Worm (Caenorhabditis elegans) whole organism, L2 larva: Measurements from ENCODE around the gene oig-2.

ENCODE experiments used
- ZK546.5 ChIP-seq: sonication (generic microtip); optimal IDR thresholded peaks from 2 replicates; lab custom pipeline; 2017; ENCODE audit warnings: missing biosample characterization, missing genetic modification characterization
- ama-1 ChIP-seq: fragments of 150-350 bp; optimal IDR thresholded peaks from 2 replicates; lab custom pipeline; 2018; ENCODE audit warnings: inconsistent platforms
- lin-13 ChIP-seq: fragments of 150-350 bp; optimal IDR thresholded peaks from 2 replicates; lab custom pipeline; 2014; ENCODE audit warnings: missing biosample characterization, missing genetic modification reagents, missing genetic modification characterization
- skn-1 ChIP-seq: sonication (generic microtip); optimal IDR thresholded peaks from 2 replicates; lab custom pipeline; 2017; ENCODE audit warnings: missing biosample characterization, missing genetic modification characterization
- unc-39 ChIP-seq: fragments of 150-350 bp; optimal IDR thresholded peaks from 2 replicates; lab custom pipeline; 2014; ENCODE audit warnings: missing biosample characterization, missing genetic modification characterization

DNA sequence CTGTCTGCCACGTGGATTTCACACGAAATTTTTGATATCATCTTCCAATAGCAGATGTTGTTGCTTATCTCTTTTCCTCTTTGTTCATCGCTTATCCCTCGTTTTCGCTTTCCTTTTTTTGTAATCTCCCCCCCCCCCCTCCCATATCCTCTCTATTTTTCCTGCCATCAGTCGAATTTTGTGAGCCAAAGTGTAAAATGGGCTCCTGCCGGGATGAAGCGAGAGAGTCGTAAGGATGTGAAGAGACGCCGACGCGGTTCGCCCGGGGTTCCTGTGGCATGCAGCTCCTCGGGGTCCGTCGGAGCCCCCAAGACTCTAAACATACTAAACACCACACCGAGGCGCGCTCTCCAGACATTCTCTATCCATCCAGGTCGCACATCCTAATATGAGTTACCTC is 48.6 kb upstream of the oig-2 start, which contains the start of gene zyx-1:
- TF ChIP-seq ZK546.5 (tag; lab: Kevin White, UChicago) (no peak), unc-39 (tag; lab: Kevin White, UChicago) (no peak), ama-1 (lab: Kevin White, UChicago) (no peak), lin-13 (GFP tag; lab: Kevin White, UChicago) (no peak), skn-1 (tag; lab: Kevin White, UChicago) (no peak)
